Worm (Caenorhabditis elegans): ENCODE data around the gene sumv-2.

ce11 chrV:4623535-4623934 lies 6.2 kb downstream of the sumv-2 start:
- TF ChIP-seq ama-1 (optimal IDR thresholded peaks at IDR 0.05) (no peak), lim-6 (tag; optimal IDR thresholded peaks at IDR 0.05) (no peak), ahr-1 (tag; optimal IDR thresholded peaks at IDR 0.05) (no peak), ets-4 (tag; optimal IDR thresholded peaks at IDR 0.05) (no peak), K09A11.1 (tag; optimal IDR thresholded peaks at IDR 0.05; ENCODE audit: insufficient read depth) (no peak), pha-4 (tag; optimal IDR thresholded peaks at IDR 0.05) (no peak), dve-1 (tag; optimal IDR thresholded peaks at IDR 0.05) (no peak), eyg-1 (tag; optimal IDR thresholded peaks at IDR 0.05) (no peak), nhr-11 (tag; optimal IDR thresholded peaks at IDR 0.05) (no peak), K02D7.2 (tag; optimal IDR thresholded peaks at IDR 0.05) (no peak), pros-1 (tag; optimal IDR thresholded peaks at IDR 0.05) (no peak), elt-2 (tag; optimal IDR thresholded peaks at IDR 0.05) (no peak)
